Worm (Caenorhabditis elegans) whole organism, L4 larva: Measurements from ENCODE around the gene T26C5.3.

ENCODE experiments used
- F44E2.7 ChIP-seq: fragments of 200-800 bp; sonication (Bioruptor generic); IDR thresholded peaks from 2 replicates; pipeline ENCODE4 v2.1.2; 2022; ENCODE audit warnings: missing genetic modification characterization, missing compliant biosample characterization
- T20F7.1 ChIP-seq: fragments of 200-800 bp; sonication (Bioruptor generic); optimal IDR thresholded peaks from 2 replicates; lab custom pipeline; 2018; ENCODE audit warnings: mild to moderate bottlenecking, missing genetic modification characterization, missing compliant biosample characterization
- Y48G9A.11 ChIP-seq: fragments of 200-800 bp; sonication (Bioruptor generic); IDR thresholded peaks from 2 replicates; pipeline ENCODE4 v1.3.6; 2022; ENCODE audit warnings: missing genetic modification reagents, missing genetic modification characterization, missing compliant biosample characterization
- Y75B8A.6 ChIP-seq: fragments of 200-800 bp; sonication (Bioruptor generic); IDR thresholded peaks from 2 replicates; pipeline ENCODE4 v1.3.6; 2022; ENCODE audit warnings: missing genetic modification reagents, missing genetic modification characterization, missing compliant biosample characterization
- ZK546.5 ChIP-seq, 2 experiments: sonication (generic microtip); optimal IDR thresholded peaks; 2 replicates each; lab custom pipeline; 2017; ENCODE audit warnings: missing biosample characterization in 2 of 2, missing genetic modification characterization in 2 of 2
- aha-1 ChIP-seq: fragments of 150-350 bp; peaks from one replicate; lab custom pipeline; 2014; ENCODE audit warnings: missing biosample characterization, missing genetic modification characterization
- aly-2 ChIP-seq: sonication (generic microtip); optimal IDR thresholded peaks from 2 replicates; lab custom pipeline; 2018; ENCODE audit warnings: missing biosample characterization, missing genetic modification characterization
- arid-1 ChIP-seq: fragments of 200-800 bp; sonication (Bioruptor generic); conservative IDR thresholded peaks from 2 replicates; pipeline ENCODE4 v1.3.6; 2022; ENCODE audit warnings: missing genetic modification reagents, missing genetic modification characterization, missing compliant biosample characterization
- ceh-28 ChIP-seq: fragments of 150-350 bp; optimal IDR thresholded peaks from 2 replicates; lab custom pipeline; 2014; ENCODE audit warnings: missing biosample characterization, missing genetic modification reagents, missing genetic modification characterization
- ceh-32 ChIP-seq: sonication (generic microtip); optimal IDR thresholded peaks from 2 replicates; lab custom pipeline; 2016; ENCODE audit warnings: mild to moderate bottlenecking, missing genetic modification characterization, missing compliant biosample characterization; ENCODE audit not compliant: poor library complexity
- cey-2 ChIP-seq: sonication (generic microtip); optimal IDR thresholded peaks from 3 replicates; lab custom pipeline; 2017; ENCODE audit warnings: missing genetic modification characterization, mild to moderate bottlenecking, missing compliant biosample characterization, antibody characterized with exemption, borderline replicate concordance; ENCODE audit not compliant: insufficient read depth
- ctbp-1 ChIP-seq: fragments of 200-800 bp; sonication (Bioruptor generic); IDR thresholded peaks from 2 replicates; pipeline ENCODE4 v1.3.6; 2022; ENCODE audit warnings: missing genetic modification reagents, missing genetic modification characterization, missing compliant biosample characterization
- daf-16 ChIP-seq, 3 experiments: sonication (generic microtip); optimal IDR thresholded peaks; 2 replicates each; lab custom pipeline; 2016 to 2017; ENCODE audit warnings: missing genetic modification characterization in 3 of 3, missing genetic modification reagents in 3 of 3, mild to moderate bottlenecking in 2 of 3, missing compliant biosample characterization in 2 of 3, missing biosample characterization in 1 of 3, moderate library complexity in 1 of 3
- daf-8 ChIP-seq: fragments of 200-800 bp; sonication (Bioruptor generic); IDR thresholded peaks from 2 replicates; pipeline ENCODE4 v1.3.6; 2022; ENCODE audit warnings: missing genetic modification characterization, missing compliant biosample characterization
- dmd-8 ChIP-seq: fragments of 200-800 bp; sonication (Bioruptor generic); IDR thresholded peaks from 2 replicates; pipeline ENCODE4 v1.3.6; 2022; ENCODE audit warnings: missing genetic modification characterization, missing compliant biosample characterization
- dmd-9 ChIP-seq: fragments of 200-800 bp; sonication (Bioruptor generic); IDR thresholded peaks from 2 replicates; pipeline ENCODE4 v1.3.6; 2022; ENCODE audit warnings: missing genetic modification reagents, missing genetic modification characterization, missing compliant biosample characterization
- dpl-1 ChIP-seq: fragments of 150-350 bp; optimal IDR thresholded peaks from 2 replicates; lab custom pipeline; 2014; ENCODE audit warnings: missing biosample characterization, missing genetic modification reagents, missing genetic modification characterization
- egl-43 ChIP-seq: fragments of 200-800 bp; sonication (Bioruptor generic); IDR thresholded peaks from 2 replicates; pipeline ENCODE4 v1.3.6; 2022; ENCODE audit warnings: missing genetic modification reagents, missing genetic modification characterization, missing compliant biosample characterization
- fkh-10 ChIP-seq: fragments of 150-350 bp; optimal IDR thresholded peaks from 2 replicates; lab custom pipeline; 2014; ENCODE audit warnings: missing biosample characterization, missing genetic modification reagents, missing genetic modification characterization
- fos-1 ChIP-seq: fragments of 150-350 bp; optimal IDR thresholded peaks from 2 replicates; lab custom pipeline; 2014; ENCODE audit warnings: missing biosample characterization, missing genetic modification characterization
- gei-8 ChIP-seq: fragments of 200-800 bp; sonication (Bioruptor generic); optimal IDR thresholded peaks from 2 replicates; lab custom pipeline; 2018; ENCODE audit warnings: mild to moderate bottlenecking, missing genetic modification characterization, missing compliant biosample characterization
- hlh-30 ChIP-seq: sonication (generic microtip); optimal IDR thresholded peaks from 2 replicates; lab custom pipeline; 2017; ENCODE audit warnings: antibody characterized with exemption, mild to moderate bottlenecking, missing genetic modification characterization, missing compliant biosample characterization; ENCODE audit not compliant: insufficient read depth
- hmg-1.1 ChIP-seq: fragments of 200-800 bp; sonication (Bioruptor generic); IDR thresholded peaks from 2 replicates; pipeline ENCODE4 v1.3.6; 2022; ENCODE audit warnings: missing genetic modification reagents, missing genetic modification characterization, missing compliant biosample characterization
- lin-1 ChIP-seq: fragments of 200-800 bp; sonication (Bioruptor generic); IDR thresholded peaks from 2 replicates; pipeline ENCODE4 v1.3.6; 2022; ENCODE audit warnings: missing genetic modification reagents, missing genetic modification characterization, missing compliant biosample characterization
- lin-15B ChIP-seq: fragments of 150-350 bp; sonication (generic microtip); optimal IDR thresholded peaks from 3 replicates; lab custom pipeline; 2014; ENCODE audit warnings: missing biosample characterization, missing genetic modification characterization
- lin-29 ChIP-seq: fragments of 200-800 bp; sonication (Bioruptor generic); IDR thresholded peaks from 2 replicates; pipeline ENCODE4 v1.3.6; 2022; ENCODE audit warnings: missing genetic modification reagents, missing genetic modification characterization, missing compliant biosample characterization
- lin-39 ChIP-seq: fragments of 150-350 bp; optimal IDR thresholded peaks from 2 replicates; lab custom pipeline; 2014; ENCODE audit warnings: missing biosample characterization, missing genetic modification reagents, missing genetic modification characterization
- lsy-2 ChIP-seq, 2 experiments: fragments of 150-350 bp in 1 of 2; sonication (generic microtip) in 1 of 2; optimal IDR thresholded peaks; 2 replicates each; lab custom pipeline; 2014 to 2017; ENCODE audit warnings: missing biosample characterization in 2 of 2, missing genetic modification characterization in 2 of 2
- madf-5 ChIP-seq, 2 experiments: fragments of 200-800 bp; sonication (Bioruptor generic); IDR thresholded peaks; 2 replicates each; pipeline ENCODE4 v1.3.6; 2022; ENCODE audit warnings: missing compliant biosample characterization in 2 of 2, missing genetic modification characterization in 2 of 2
- mep-1 ChIP-seq: fragments of 150-350 bp; sonication (generic microtip); optimal IDR thresholded peaks from 3 replicates; lab custom pipeline; 2014; ENCODE audit warnings: missing biosample characterization, missing genetic modification characterization
- nhr-10 ChIP-seq: fragments of 150-350 bp; optimal IDR thresholded peaks from 2 replicates; lab custom pipeline; 2014; ENCODE audit warnings: missing biosample characterization, missing genetic modification characterization
- nhr-42 ChIP-seq: fragments of 200-800 bp; sonication (Bioruptor generic); IDR thresholded peaks from 2 replicates; pipeline ENCODE4 v1.3.6; 2022; ENCODE audit warnings: missing genetic modification characterization, missing compliant biosample characterization
- nhr-48 ChIP-seq: sonication (generic microtip); optimal IDR thresholded peaks from 2 replicates; lab custom pipeline; 2016; ENCODE audit warnings: mild to moderate bottlenecking, missing genetic modification characterization, missing compliant biosample characterization
- pha-4 ChIP-seq, 2 experiments: fragments of 150-350 bp in 1 of 2; fragments of 200-800 bp in 1 of 2; sonication (Bioruptor generic) in 1 of 2; IDR thresholded peaks in 1 of 2; optimal IDR thresholded peaks in 1 of 2; 2 replicates each; pipeline versions ENCODE4 v1.3.6 to Lab custom; 2014 to 2022; ENCODE audit warnings: missing genetic modification characterization in 2 of 2, missing genetic modification reagents in 2 of 2, missing biosample characterization in 1 of 2, missing compliant biosample characterization in 1 of 2
- pqm-1 ChIP-seq: sonication (generic microtip); optimal IDR thresholded peaks from 2 replicates; lab custom pipeline; 2017; ENCODE audit warnings: missing biosample characterization, missing genetic modification characterization
- rbr-2 ChIP-seq: sonication (generic microtip); optimal IDR thresholded peaks from 2 replicates; lab custom pipeline; 2016; ENCODE audit warnings: missing genotype, missing genetic modification characterization, missing compliant biosample characterization
- sdz-12 ChIP-seq: fragments of 200-800 bp; sonication (Bioruptor generic); optimal IDR thresholded peaks from 2 replicates; lab custom pipeline; 2018; ENCODE audit warnings: mild to moderate bottlenecking, missing genetic modification characterization, missing compliant biosample characterization
- tag-97 ChIP-seq: fragments of 200-800 bp; sonication (Bioruptor generic); IDR thresholded peaks from 2 replicates; pipeline ENCODE4 v1.3.6; 2022; ENCODE audit warnings: missing genetic modification characterization, missing compliant biosample characterization
- tra-1 ChIP-seq: fragments of 200-800 bp; sonication (Bioruptor generic); IDR thresholded peaks from 2 replicates; pipeline ENCODE4 v1.3.6; 2022; ENCODE audit warnings: missing genetic modification reagents, missing genetic modification characterization, missing compliant biosample characterization
- unc-39 ChIP-seq: sonication (generic microtip); optimal IDR thresholded peaks from 2 replicates; lab custom pipeline; 2017; ENCODE audit warnings: missing biosample characterization, missing genetic modification characterization
- unc-62 ChIP-seq, 3 experiments: fragments of 150-350 bp in 1 of 3; sonication (generic microtip); optimal IDR thresholded peaks in 2 of 3; peaks in 1 of 3; 1 replicate in 1 of 3; 2 replicates in 2 of 3; lab custom pipeline; 2014 to 2017; ENCODE audit warnings: missing biosample characterization in 3 of 3, missing genetic modification characterization in 3 of 3, missing genetic modification reagents in 3 of 3, missing genotype in 1 of 3
- vab-7 ChIP-seq: fragments of 200-800 bp; sonication (Bioruptor generic); IDR thresholded peaks from 2 replicates; pipeline ENCODE4 v1.3.6; 2022; ENCODE audit warnings: missing genetic modification reagents, missing genetic modification characterization, missing compliant biosample characterization
- zag-1 ChIP-seq: fragments of 150-350 bp; optimal IDR thresholded peaks from 2 replicates; lab custom pipeline; 2014; ENCODE audit warnings: missing biosample characterization, missing genetic modification characterization
- zip-2 ChIP-seq: fragments of 150-350 bp; optimal IDR thresholded peaks from 2 replicates; lab custom pipeline; 2014; ENCODE audit warnings: missing biosample characterization, missing genetic modification characterization
- ztf-11 ChIP-seq: fragments of 150-350 bp; optimal IDR thresholded peaks from 2 replicates; lab custom pipeline; 2014; ENCODE audit warnings: missing biosample characterization, missing genetic modification characterization

Gene T26C5.3

ce11 chrII:9281595-9281994 is 45.2 kb downstream of the T26C5.3 start (continued):
- TF ChIP-seq rbr-2 (tag; lab: Kevin White, UChicago) (no peak), ceh-32 (tag; lab: Kevin White, UChicago) (no peak), ztf-11 (tag; lab: Kevin White, UChicago) (no peak), Y75B8A.6 (GFP tag; lab: Robert Waterston, UW) (no peak; the same call in 1 of the 2 replicates), aly-2 (tag; lab: Kevin White, UChicago) (no peak), hlh-30 (no peak), zip-2 (tag; lab: Kevin White, UChicago) (no peak), pqm-1 (tag; lab: Kevin White, UChicago) (no peak), Y48G9A.11 (GFP tag; lab: Robert Waterston, UW) (no peak), daf-16 (GFP tag; optimal IDR thresholded peaks at IDR 0.05; lab: Kevin White, UChicago) (no peak), daf-16 (tag; optimal IDR thresholded peaks at IDR 0.05; lab: Kevin White, UChicago) (peak; percentile 8), arid-1 (GFP tag; lab: Robert Waterston, UW) (no peak), dpl-1 (GFP tag; lab: Kevin White, UChicago) (no peak), lin-1 (no peak), lin-39 (tag; lab: Kevin White, UChicago) (no peak), gei-8 (GFP tag; lab: Kevin White, UChicago) (peak; percentile 6), lin-29 (no peak), lsy-2 (tag; optimal IDR thresholded peaks at IDR 0.05; lab: Kevin White, UChicago) (peak in 1 of 2 experiments; percentile 78), pha-4 (GFP tag; IDR thresholded peaks at IDR 0.05; lab: Robert Waterston, UW) (no peak), pha-4 (tag; optimal IDR thresholded peaks at IDR 0.05; lab: Kevin White, UChicago) (no peak), egl-43 (GFP tag; lab: Robert Waterston, UW) (no peak)

- no peak for TF ChIP-seq zag-1 (tag; lab: Kevin White, UChicago)
- no peak for TF ChIP-seq tag-97 (GFP tag; lab: Robert Waterston, UW)
- TF ChIP-seq unc-62 (GFP tag; optimal IDR thresholded peaks at IDR 0.05 in 1 of 2; lab: Kevin White, UChicago): peak in 1 of 2 experiments; percentile 96
- no peak for TF ChIP-seq unc-62 (tag; optimal IDR thresholded peaks at IDR 0.05; lab: Kevin White, UChicago)
- no peak for TF ChIP-seq unc-39 (tag; lab: Kevin White, UChicago)
- TF ChIP-seq aha-1 (tag; lab: Kevin White, UChicago): peak; percentile 93
- TF ChIP-seq, all 104 proteins: peak for 2
Measured at ce11 chrII:9282065-9282464, 45.7 kb downstream of the T26C5.3 start.

- 0 out of 2 replicates have a peak, but pooled peaks have one; percentile 27 for TF ChIP-seq F44E2.7 (GFP tag; lab: Robert Waterston, UW)
- TF ChIP-seq aha-1 (tag; lab: Kevin White, UChicago): peak; percentile 97
- TF ChIP-seq cey-2 (tag; lab: Kevin White, UChicago): peak; percentile 67
- TF ChIP-seq hmg-1.1 (GFP tag; lab: Robert Waterston, UW): peak; percentile 93
- TF ChIP-seq nhr-48 (tag; lab: Kevin White, UChicago): peak; percentile 81
- TF ChIP-seq vab-7 (GFP tag; lab: Robert Waterston, UW): no peak
- TF ChIP-seq lin-15B: no peak
- TF ChIP-seq dmd-8 (GFP tag; lab: Robert Waterston, UW): 0 out of 2 replicates have a peak, but pooled peaks have one; percentile 31
- TF ChIP-seq sdz-12: no peak
- no peak for TF ChIP-seq madf-5 (GFP tag; IDR thresholded peaks at IDR 0.05; lab: Robert Waterston, UW)
- TF ChIP-seq ceh-28 (tag; lab: Kevin White, UChicago): peak; percentile 81
- peak; percentile 95 for TF ChIP-seq mep-1
- TF ChIP-seq ZK546.5 (tag; optimal IDR thresholded peaks at IDR 0.05; lab: Kevin White, UChicago): no peak
- peak; percentile 62; the same call in 1 of the 2 replicates for TF ChIP-seq arid-1 (GFP tag; lab: Robert Waterston, UW)
- peak; percentile 94 for TF ChIP-seq pqm-1 (tag; lab: Kevin White, UChicago)
- no peak for TF ChIP-seq zag-1 (tag; lab: Kevin White, UChicago)
- peak; percentile 60 for TF ChIP-seq T20F7.1 (GFP tag; lab: Kevin White, UChicago)
- peak; percentile 62 for TF ChIP-seq dpl-1 (GFP tag; lab: Kevin White, UChicago)
- no peak for TF ChIP-seq dmd-9 (GFP tag; lab: Robert Waterston, UW)
- 0 out of 2 replicates have a peak, but pooled peaks have one; percentile 21 for TF ChIP-seq Y75B8A.6 (GFP tag; lab: Robert Waterston, UW)
- TF ChIP-seq nhr-10: peak; percentile 39
- peak; percentile 78 for TF ChIP-seq tra-1
- peak; percentile 81; the same call in 1 of the 2 replicates for TF ChIP-seq nhr-42 (GFP tag; lab: Robert Waterston, UW)
- TF ChIP-seq egl-43 (GFP tag; lab: Robert Waterston, UW): peak; percentile 82
- no peak for TF ChIP-seq daf-8 (GFP tag; lab: Robert Waterston, UW)
- TF ChIP-seq lsy-2 (tag; optimal IDR thresholded peaks at IDR 0.05; lab: Kevin White, UChicago): peak; percentile 87 to 94
- peak; percentile 35 for TF ChIP-seq fos-1 (tag; lab: Kevin White, UChicago)
- TF ChIP-seq fkh-10 (GFP tag; lab: Kevin White, UChicago): peak; percentile 59
- peak; percentile 89 for TF ChIP-seq ctbp-1 (GFP tag; lab: Robert Waterston, UW)
Measured at ce11 chrII:9282787-9283186, 46.4 kb downstream of the T26C5.3 start.
